Fruit fly (Drosophila melanogaster) whole organism, embryonic: ENCODE measurements around the gene Etl1.

Experiments used
- Ada2b ChIP-seq: fragments of 200-800 bp; sonication (Bioruptor generic); IDR thresholded peaks from 2 replicates; pipeline ENCODE4 v1.3.6; 2022; ENCODE audit warnings: missing biosample characterization, missing genetic modification characterization
- CG10979 ChIP-seq: fragments of 200-800 bp; sonication (Bioruptor generic); optimal IDR thresholded peaks from 2 replicates; lab custom pipeline; 2018; ENCODE audit warnings: missing biosample characterization, mild to moderate bottlenecking, missing genetic modification characterization, moderate library complexity
- CG11696 ChIP-seq: fragments of 200-800 bp; sonication (Bioruptor generic); IDR thresholded peaks from 2 replicates; pipeline ENCODE4 v1.3.6; 2022; ENCODE audit warnings: missing biosample characterization, missing genetic modification characterization
- CG12155 ChIP-seq: fragments of 200-800 bp; sonication (Bioruptor generic); optimal IDR thresholded peaks from 3 replicates; lab custom pipeline; 2016; ENCODE audit warnings: missing biosample characterization, missing genetic modification characterization
- CG1233 ChIP-seq: fragments of 200-800 bp; sonication (Bioruptor generic); optimal IDR thresholded peaks from 4 replicates; lab custom pipeline; 2018; ENCODE audit warnings: missing biosample characterization, mild to moderate bottlenecking, missing genetic modification characterization
- CG15269 ChIP-seq: fragments of 200-800 bp; sonication (Bioruptor generic); optimal IDR thresholded peaks from 2 replicates; lab custom pipeline; 2018; ENCODE audit warnings: missing biosample characterization, mild to moderate bottlenecking, missing genetic modification characterization, moderate library complexity
- CG16813 ChIP-seq: fragments of 200-800 bp; sonication (Bioruptor generic); IDR thresholded peaks from 3 replicates; pipeline ENCODE4 v1.3.6; 2022; ENCODE audit warnings: missing biosample characterization, missing genetic modification characterization; ENCODE audit not compliant: partially characterized antibody
- CG17359 ChIP-seq: fragments of 200-800 bp; sonication (Bioruptor generic); optimal IDR thresholded peaks from 3 replicates; lab custom pipeline; 2018; ENCODE audit warnings: missing biosample characterization, mild to moderate bottlenecking, missing genetic modification characterization, moderate library complexity
- CG17802 ChIP-seq: fragments of 200-800 bp; sonication (Bioruptor generic); optimal IDR thresholded peaks from 2 replicates; lab custom pipeline; 2018; ENCODE audit warnings: missing biosample characterization, mild to moderate bottlenecking, missing genetic modification characterization, moderate library complexity
- CG18619 ChIP-seq: fragments of 200-800 bp; sonication (Bioruptor generic); optimal IDR thresholded peaks from 3 replicates; lab custom pipeline; 2017; ENCODE audit warnings: missing biosample characterization, mild to moderate bottlenecking, missing genetic modification characterization
- CG3065 ChIP-seq: fragments of 200-800 bp; sonication (Bioruptor generic); optimal IDR thresholded peaks from 2 replicates; lab custom pipeline; 2016; ENCODE audit warnings: missing biosample characterization, missing genetic modification characterization
- CG31388 ChIP-seq: fragments of 200-800 bp; sonication (Bioruptor generic); optimal IDR thresholded peaks from 2 replicates; lab custom pipeline; 2016; ENCODE audit warnings: missing biosample characterization, missing genetic modification characterization
- CG34376 ChIP-seq: fragments of 200-800 bp; sonication (Bioruptor generic); optimal IDR thresholded peaks from 2 replicates; lab custom pipeline; 2018; ENCODE audit warnings: missing biosample characterization, mild to moderate bottlenecking, missing genetic modification characterization
- CG6683 ChIP-seq: fragments of 200-800 bp; sonication (Bioruptor generic); optimal IDR thresholded peaks from 2 replicates; lab custom pipeline; 2017; ENCODE audit warnings: missing biosample characterization, mild to moderate bottlenecking, missing genetic modification characterization, missing genetic modification reagents
- CG6791 ChIP-seq: fragments of 200-800 bp; sonication (Bioruptor generic); IDR thresholded peaks from 3 replicates; pipeline ENCODE4 v1.3.6; 2022; ENCODE audit warnings: missing biosample characterization, missing genetic modification characterization; ENCODE audit not compliant: partially characterized antibody
- CG7786 ChIP-seq: fragments of 200-800 bp; sonication (Bioruptor generic); optimal IDR thresholded peaks from 2 replicates; lab custom pipeline; 2016; ENCODE audit warnings: missing biosample characterization, missing genetic modification characterization
- CG8281 ChIP-seq: fragments of 200-800 bp; sonication (Bioruptor generic); optimal IDR thresholded peaks from 2 replicates; lab custom pipeline; 2018; ENCODE audit warnings: missing biosample characterization, mild to moderate bottlenecking, missing genetic modification characterization, moderate library complexity
- Chrac-16 ChIP-seq: fragments of 200-800 bp; sonication (Bioruptor generic); optimal IDR thresholded peaks from 3 replicates; lab custom pipeline; 2016; ENCODE audit warnings: missing biosample characterization, missing genetic modification characterization
- CkIIα-i1 ChIP-seq: fragments of 200-800 bp; sonication (Bioruptor generic); IDR thresholded peaks from 2 replicates; pipeline ENCODE4 v1.3.6; 2022; ENCODE audit warnings: missing biosample characterization, missing genetic modification characterization
- Dfd ChIP-seq, 2 experiments: fragments of >200 bp; optimal IDR thresholded peaks; 2 replicates each; lab custom pipeline; 2017; ENCODE audit warnings: missing biosample characterization in 2 of 2, missing genetic modification characterization in 2 of 2
- Dip2 ChIP-seq: fragments of 200-800 bp; sonication (Bioruptor generic); IDR thresholded peaks from 2 replicates; pipeline ENCODE4 v1.3.6; 2022; ENCODE audit warnings: missing biosample characterization, missing genetic modification characterization
- Doc3 ChIP-seq: fragments of 200-800 bp; sonication (Bioruptor generic); IDR thresholded peaks from 3 replicates; pipeline ENCODE4 v1.3.6; 2022; ENCODE audit warnings: missing biosample characterization, missing genetic modification characterization; ENCODE audit not compliant: partially characterized antibody
- Fer1 ChIP-seq: fragments of 200-800 bp; sonication (Bioruptor generic); optimal IDR thresholded peaks from 2 replicates; lab custom pipeline; 2017; ENCODE audit warnings: missing biosample characterization, mild to moderate bottlenecking, missing genetic modification characterization
- H15 ChIP-seq: fragments of 200-800 bp; sonication (Bioruptor generic); IDR thresholded peaks from 3 replicates; pipeline ENCODE4 v1.3.6; 2022; ENCODE audit warnings: missing biosample characterization, missing genetic modification characterization
- Hey ChIP-seq: fragments of 200-800 bp; sonication (Bioruptor generic); optimal IDR thresholded peaks from 3 replicates; lab custom pipeline; 2018; ENCODE audit warnings: missing biosample characterization, mild to moderate bottlenecking, missing genetic modification characterization
- Lhr ChIP-seq: fragments of 200-800 bp; sonication (Bioruptor generic); optimal IDR thresholded peaks from 3 replicates; lab custom pipeline; 2017; ENCODE audit warnings: mild to moderate bottlenecking, missing biosample characterization, missing genetic modification reagents, missing genetic modification characterization
- Ravus ChIP-seq: fragments of 200-800 bp; sonication (Bioruptor generic); IDR thresholded peaks from 2 replicates; pipeline ENCODE4 v1.3.6; 2022; ENCODE audit warnings: missing biosample characterization, missing genetic modification characterization
- cas ChIP-seq: fragments of 200-800 bp; sonication (Bioruptor generic); IDR thresholded peaks from 2 replicates; pipeline ENCODE4 v1.3.6; 2022; ENCODE audit warnings: missing biosample characterization, missing genetic modification characterization
- crp ChIP-seq, 2 experiments: fragments of 200-800 bp; sonication (Bioruptor generic); optimal IDR thresholded peaks; 2 replicates in 1 of 2; 3 replicates in 1 of 2; lab custom pipeline; 2017; ENCODE audit warnings: missing biosample characterization in 2 of 2, missing genetic modification characterization in 2 of 2, mild to moderate bottlenecking in 1 of 2, moderate library complexity in 1 of 2
- cwo ChIP-seq: fragments of 200-800 bp; sonication (Bioruptor generic); optimal IDR thresholded peaks from 3 replicates; lab custom pipeline; 2017; ENCODE audit warnings: missing biosample characterization, missing genetic modification characterization, mild to moderate bottlenecking, moderate library complexity, missing genetic modification reagents
- dan ChIP-seq: fragments of 200-800 bp; sonication (Bioruptor generic); IDR thresholded peaks from 2 replicates; pipeline ENCODE4 v1.3.6; 2022; ENCODE audit warnings: missing biosample characterization, missing genetic modification characterization
- fru ChIP-seq: fragments of >200 bp; optimal IDR thresholded peaks from 2 replicates; lab custom pipeline; 2017
- kah ChIP-seq: fragments of 200-800 bp; sonication (Bioruptor generic); optimal IDR thresholded peaks from 2 replicates; lab custom pipeline; 2018; ENCODE audit warnings: missing biosample characterization, mild to moderate bottlenecking, missing genetic modification characterization
- kay ChIP-seq: fragments of 200-800 bp; sonication (Bioruptor generic); optimal IDR thresholded peaks from 2 replicates; lab custom pipeline; 2016; ENCODE audit warnings: missing biosample characterization, missing genetic modification characterization
- org-1 ChIP-seq: fragments of 200-800 bp; sonication (Bioruptor generic); optimal IDR thresholded peaks from 2 replicates; lab custom pipeline; 2017; ENCODE audit warnings: missing biosample characterization, missing genetic modification characterization
- otp ChIP-seq: fragments of 200-800 bp; sonication (Bioruptor generic); IDR thresholded peaks from 3 replicates; pipeline ENCODE4, ENCODE4 v1.3.6; 2022; ENCODE audit warnings: missing biosample characterization, missing genetic modification characterization
- pan ChIP-seq, 4 experiments: fragments of >200 bp in 3 of 4; fragments of 200-800 bp in 1 of 4; sonication (Bioruptor generic) in 1 of 4; optimal IDR thresholded peaks in 3 of 4; IDR thresholded peaks in 1 of 4; 2 replicates each; pipeline versions ENCODE4 v1.3.6 to Lab custom; 2017 to 2022; ENCODE audit warnings: missing biosample characterization in 2 of 4, missing genetic modification characterization in 2 of 4, mixed read lengths in 1 of 4
- sens-2 ChIP-seq: fragments of 200-800 bp; sonication (Bioruptor generic); IDR thresholded peaks from 2 replicates; pipeline ENCODE4 v1.3.6; 2022; ENCODE audit warnings: missing biosample characterization, missing genetic modification characterization
- sqz ChIP-seq: fragments of 200-800 bp; sonication (Bioruptor generic); optimal IDR thresholded peaks from 3 replicates; lab custom pipeline; 2018; ENCODE audit warnings: missing biosample characterization, mild to moderate bottlenecking, missing genetic modification characterization
- sug ChIP-seq: fragments of 200-800 bp; optimal IDR thresholded peaks from 2 replicates; lab custom pipeline; 2019; ENCODE audit warnings: missing biosample characterization, mild to moderate bottlenecking, missing genetic modification characterization, moderate library complexity
- zen ChIP-seq: fragments of 200-800 bp; sonication (Bioruptor generic); optimal IDR thresholded peaks from 3 replicates; lab custom pipeline; 2018; ENCODE audit warnings: missing biosample characterization, mild to moderate bottlenecking, missing genetic modification characterization, moderate library complexity

Gene Etl1

DNA sequence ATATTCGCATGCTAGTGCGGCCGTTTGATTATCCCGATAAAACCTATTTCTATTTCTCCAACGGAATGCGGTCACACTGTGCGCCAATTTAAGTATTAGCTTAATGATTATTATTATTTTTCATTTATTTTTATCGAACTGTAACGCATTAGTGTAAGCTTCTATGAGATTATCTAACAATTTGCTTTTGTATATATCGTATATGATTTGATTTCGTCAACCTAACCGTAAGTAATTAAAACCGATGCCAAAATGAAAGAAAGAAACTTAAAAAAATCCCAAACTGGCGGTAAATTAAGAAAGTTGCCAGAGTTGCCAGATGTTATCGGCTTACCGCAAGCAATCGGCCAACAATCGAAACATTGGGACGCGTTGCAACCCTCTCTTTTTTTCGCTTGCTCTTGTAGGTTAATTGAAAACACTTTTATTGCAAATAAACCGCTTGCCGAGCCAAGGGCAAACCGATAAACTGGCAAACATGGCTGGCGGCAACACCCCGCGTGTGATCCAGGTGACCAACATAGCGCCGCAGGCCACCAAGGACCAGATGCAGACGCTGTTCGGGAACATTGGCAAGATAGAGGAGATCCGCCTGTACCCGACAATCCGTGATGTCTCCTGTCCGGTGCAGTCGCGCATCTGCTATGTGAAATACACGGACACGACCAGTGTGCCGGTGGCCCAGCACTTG lies at the start of gene Etl1, which contains the start of gene Srp54 (continued):
- TF ChIP-seq CG31388 (GFP tag; lab: Kevin White, UChicago), result no peak
- TF ChIP-seq otp, result no peak
- TF ChIP-seq Hey, result no peak
- TF ChIP-seq CG1233, result no peak
- no peak for TF ChIP-seq kah (GFP tag; lab: Kevin White, UChicago)
- no peak for TF ChIP-seq org-1 (GFP tag; lab: Kevin White, UChicago)
- TF ChIP-seq crp (GFP tag; optimal IDR thresholded peaks at IDR 0.05; lab: Kevin White, UChicago), result peak in 1 of 2 experiments; percentile 8
- no peak for TF ChIP-seq sqz (GFP tag; lab: Kevin White, UChicago)
- TF ChIP-seq Dip2, result no peak
- TF ChIP-seq cwo, result no peak
- TF ChIP-seq zen (tag; lab: Kevin White, UChicago), result peak; percentile 49
- no peak for TF ChIP-seq CG10979 (tag; lab: Kevin White, UChicago)
- no peak for TF ChIP-seq CG7786
- 0 out of 3 replicates have a peak, but pooled peaks have one; percentile 1 for TF ChIP-seq CG16813 (GFP tag; lab: Robert Waterston, UW)
- no peak for TF ChIP-seq kay
- TF ChIP-seq Doc3 (GFP tag; lab: Robert Waterston, UW), result no peak; the same call in 2 of the 3 replicates
- no peak for TF ChIP-seq CG18619
- TF ChIP-seq pan (optimal IDR thresholded peaks at IDR 0.05; lab: Kevin White, UChicago), result no peak
- TF ChIP-seq pan (GFP tag; optimal IDR thresholded peaks at IDR 0.05 in 1 of 2, IDR thresholded peaks at IDR 0.05 in 1 of 2), result no peak
- TF ChIP-seq Lhr (GFP tag; lab: Kevin White, UChicago), result peak; percentile 26
- no peak for TF ChIP-seq CG6791
- no peak for TF ChIP-seq sens-2 (GFP tag; lab: Robert Waterston, UW)
- TF ChIP-seq Chrac-16 (GFP tag; lab: Kevin White, UChicago), result no peak
- no peak for TF ChIP-seq CG3065 (GFP tag; lab: Kevin White, UChicago)
- no peak for TF ChIP-seq CG17802 (tag; lab: Kevin White, UChicago)
- no peak for TF ChIP-seq cas
- TF ChIP-seq Ravus (GFP tag; lab: Robert Waterston, UW), result no peak
- TF ChIP-seq Dfd (GFP tag; optimal IDR thresholded peaks at IDR 0.05; lab: Kevin White, UChicago), result no peak
- no peak for TF ChIP-seq dan (GFP tag; lab: Robert Waterston, UW)

DNA sequence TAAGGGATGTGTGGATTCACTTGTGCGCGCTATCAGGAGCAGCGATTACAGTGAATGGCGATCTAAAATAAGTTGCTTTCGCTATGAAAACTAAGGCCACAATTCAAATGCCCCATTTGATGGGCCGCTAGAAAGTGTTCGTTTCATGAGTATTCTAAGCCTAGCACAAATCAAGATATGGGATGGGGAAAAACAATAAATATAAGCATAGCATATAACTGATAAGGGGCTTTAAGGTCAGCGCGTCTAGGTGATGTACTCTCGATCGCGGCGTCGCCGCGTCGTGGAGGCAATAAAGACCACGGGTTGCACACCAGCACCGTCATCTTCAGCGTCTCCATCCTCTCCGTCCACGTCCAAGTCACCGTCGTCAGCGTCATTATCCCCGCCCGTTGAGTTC lies 48.4 kb upstream of the Etl1 start:
- no peak for TF ChIP-seq fru (lab: Kevin White, UChicago)
- TF ChIP-seq CG17359, result no peak
- TF ChIP-seq Ada2b, result no peak
- TF ChIP-seq CG6683 (GFP tag; lab: Kevin White, UChicago), result no peak
- no peak for TF ChIP-seq CG11696 (GFP tag; lab: Robert Waterston, UW)
- peak; percentile 19 for TF ChIP-seq CG34376 (GFP tag; lab: Kevin White, UChicago)
- TF ChIP-seq CG12155, result no peak
- TF ChIP-seq CG8281 (tag; lab: Kevin White, UChicago), result no peak
- TF ChIP-seq H15, result no peak
- TF ChIP-seq Fer1 (GFP tag; lab: Kevin White, UChicago), result no peak
- peak; percentile 6 for TF ChIP-seq sug
- no peak for TF ChIP-seq CG15269 (tag; lab: Kevin White, UChicago)
- TF ChIP-seq CkIIα-i1 (GFP tag; lab: Robert Waterston, UW), result no peak
